Worm (Caenorhabditis elegans): Measurements from ENCODE around the gene C11E4.6.

Gene C11E4.6

DNA sequence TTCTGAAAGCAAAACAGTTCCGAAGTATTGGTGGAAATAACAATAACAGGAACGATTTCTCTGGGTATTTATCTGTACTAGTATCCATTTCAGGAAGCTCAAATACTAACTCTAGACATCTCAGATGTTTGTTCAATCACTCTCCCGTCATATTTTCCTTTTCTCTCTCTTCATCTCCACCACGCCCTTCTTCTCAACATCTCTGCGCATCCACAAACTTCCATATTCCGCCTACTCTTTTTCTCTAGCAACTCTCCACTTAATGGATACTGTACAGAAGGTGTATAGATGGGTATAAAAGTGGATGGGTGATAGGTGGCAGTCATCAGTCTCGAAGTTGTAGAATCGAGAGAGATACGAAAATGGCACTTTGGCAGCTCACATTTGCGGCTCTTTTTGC, 26.0 kb upstream of the C11E4.6 start, which contains the start of gene gpx-5:
Gene gpx-5, plus strand, starts transcription at position 336 of the 400 bp plus-strand sequence.
- TF ChIP-seq unc-39 (tag; optimal IDR thresholded peaks at IDR 0.05) (no peak), sem-2 (GFP tag; optimal IDR thresholded peaks at IDR 0.05) (no peak), mep-1 (tag; optimal IDR thresholded peaks at IDR 0.05) (no peak), flh-1 (GFP tag; optimal IDR thresholded peaks at IDR 0.05) (no peak), cnd-1 (tag; optimal IDR thresholded peaks at IDR 0.05) (no peak), ces-1 (GFP tag; optimal IDR thresholded peaks at IDR 0.05) (no peak), snpc-4 (tag; optimal IDR thresholded peaks at IDR 0.05) (no peak), ceh-83 (GFP tag; optimal IDR thresholded peaks at IDR 0.05) (no peak), ceh-39 (tag; optimal IDR thresholded peaks at IDR 0.05) (no peak), zip-8 (tag; optimal IDR thresholded peaks at IDR 0.05) (no peak), unc-120 (tag; optimal IDR thresholded peaks at IDR 0.05; ENCODE audit: poor library complexity, severe bottlenecking) (no peak), ceh-43 (GFP tag; optimal IDR thresholded peaks at IDR 0.05) (no peak)

DNA sequence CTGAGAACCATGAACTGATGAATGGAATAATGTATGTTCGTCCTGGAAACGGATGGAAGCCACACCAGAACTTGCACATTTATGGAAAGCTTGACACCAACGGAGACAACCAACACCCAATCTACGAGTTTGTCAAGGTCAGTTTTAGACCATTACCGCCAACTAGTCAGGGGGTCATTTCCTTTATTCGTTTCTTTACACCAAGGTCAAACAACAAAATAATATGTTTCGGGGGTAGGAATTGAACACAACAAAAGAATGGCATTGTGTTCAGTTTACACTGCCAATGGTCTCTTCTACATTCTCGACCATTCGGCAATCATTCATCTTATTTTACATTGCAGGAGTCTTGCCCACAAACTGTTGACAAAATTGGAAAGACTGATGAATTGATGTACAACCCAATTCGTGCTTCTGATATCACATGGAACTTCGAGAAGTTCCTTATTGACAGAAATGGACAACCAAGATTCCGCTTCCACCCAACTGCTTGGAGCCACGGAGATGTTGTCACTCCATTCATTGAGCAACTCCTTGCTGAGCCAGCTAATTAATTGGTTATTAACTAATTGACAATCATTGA, 24.7 kb upstream of the C11E4.6 start:
- TF ChIP-seq elt-1 (tag; optimal IDR thresholded peaks at IDR 0.05; ENCODE audit: borderline replicate concordance, insufficient read depth) (no peak), ham-2 (GFP tag; optimal IDR thresholded peaks at IDR 0.05) (no peak), lsy-2 (tag; optimal IDR thresholded peaks at IDR 0.05) (no peak), drap-1 (GFP tag; optimal IDR thresholded peaks at IDR 0.05) (no peak), tbx-8 (GFP tag; optimal IDR thresholded peaks at IDR 0.05) (no peak), nhr-28 (tag; optimal IDR thresholded peaks at IDR 0.05) (no peak), M03D4.4 (tag; optimal IDR thresholded peaks at IDR 0.05) (no peak), ceh-43 (GFP tag; optimal IDR thresholded peaks at IDR 0.05) (no peak), flh-1 (GFP tag; optimal IDR thresholded peaks at IDR 0.05) (no peak), nhr-237 (tag; optimal IDR thresholded peaks at IDR 0.05) (no peak), mab-5 (tag; optimal IDR thresholded peaks at IDR 0.05) (no peak), ztf-11 (tag; optimal IDR thresholded peaks at IDR 0.05) (no peak), ceh-83 (GFP tag; optimal IDR thresholded peaks at IDR 0.05) (no peak), sem-2 (GFP tag; optimal IDR thresholded peaks at IDR 0.05) (no peak), mep-1 (tag; optimal IDR thresholded peaks at IDR 0.05) (no peak), lin-13 (tag; optimal IDR thresholded peaks at IDR 0.05) (no peak)

DNA sequence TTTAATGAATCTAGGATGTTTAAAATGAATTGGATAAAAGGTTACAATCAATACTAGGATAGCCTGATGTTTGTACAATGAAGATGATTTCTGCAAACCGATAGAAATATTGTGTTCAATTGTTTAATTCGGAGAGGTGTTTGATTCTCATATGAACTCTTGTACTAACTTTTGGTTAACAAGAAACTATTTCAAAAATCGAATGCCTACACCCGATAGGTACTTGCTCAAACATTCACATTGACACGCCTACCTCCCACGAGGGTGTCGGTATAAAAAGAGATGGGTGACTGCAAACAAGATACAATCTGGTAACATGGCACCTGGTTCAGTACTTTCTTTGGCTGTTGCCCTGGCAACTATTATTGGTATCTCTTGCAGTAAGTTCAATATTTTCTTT, 22.7 kb upstream of the C11E4.6 start, which contains the start of gene gpx-3:
Gene gpx-3, plus strand, starts transcription at position 301 of the 400 bp plus-strand sequence.
- TF ChIP-seq nhr-2 (tag; optimal IDR thresholded peaks at IDR 0.05) (no peak), ceh-43 (GFP tag; optimal IDR thresholded peaks at IDR 0.05) (no peak), ces-1 (GFP tag; optimal IDR thresholded peaks at IDR 0.05) (no peak), ztf-11 (tag; optimal IDR thresholded peaks at IDR 0.05) (no peak), elt-1 (tag; optimal IDR thresholded peaks at IDR 0.05; ENCODE audit: borderline replicate concordance, insufficient read depth) (no peak), tbx-8 (GFP tag; optimal IDR thresholded peaks at IDR 0.05) (no peak), unc-39 (tag; optimal IDR thresholded peaks at IDR 0.05) (no peak), hlh-1 (tag; optimal IDR thresholded peaks at IDR 0.05) (no peak), snpc-4 (tag; optimal IDR thresholded peaks at IDR 0.05) (no peak), sem-2 (GFP tag; optimal IDR thresholded peaks at IDR 0.05) (no peak), nhr-76 (tag; optimal IDR thresholded peaks at IDR 0.05) (no peak), drap-1 (GFP tag; optimal IDR thresholded peaks at IDR 0.05) (no peak), ceh-83 (GFP tag; optimal IDR thresholded peaks at IDR 0.05) (no peak), nhr-12 (tag; optimal IDR thresholded peaks at IDR 0.05) (no peak), nhr-28 (tag; optimal IDR thresholded peaks at IDR 0.05) (no peak), pha-4 (tag; optimal IDR thresholded peaks at IDR 0.05) (no peak), nhr-237 (tag; optimal IDR thresholded peaks at IDR 0.05) (no peak)

DNA sequence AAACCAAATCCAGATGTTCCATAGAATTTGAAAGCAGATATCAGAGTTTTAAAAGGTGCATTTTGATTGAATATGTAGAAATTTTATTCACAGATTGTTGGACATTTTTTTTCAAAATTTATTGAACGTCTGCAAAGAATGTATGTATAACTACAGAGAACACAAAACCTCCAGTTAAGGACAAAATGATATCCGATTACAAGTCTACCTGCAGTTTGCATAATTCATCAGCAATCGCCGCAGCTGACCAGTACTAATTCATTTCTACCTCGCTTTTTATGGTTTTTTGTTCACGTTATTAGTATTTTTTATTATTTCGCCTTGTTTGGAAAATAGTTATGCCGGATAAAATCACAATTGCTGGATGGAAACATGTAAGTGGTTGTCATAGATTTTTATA, 21.2 kb upstream of the C11E4.6 start, which contains the start of gene del-8:
Gene del-8, plus strand, starts transcription at position 301 of the 400 bp plus-strand sequence.
- no peak for TF ChIP-seq hlh-1 (tag; optimal IDR thresholded peaks at IDR 0.05)
- TF ChIP-seq blmp-1 (tag; optimal IDR thresholded peaks at IDR 0.05): no peak
- TF ChIP-seq bed-3 (GFP tag; optimal IDR thresholded peaks at IDR 0.05): no peak
- TF ChIP-seq nhr-28 (tag; optimal IDR thresholded peaks at IDR 0.05): no peak
- no peak for TF ChIP-seq lsy-2 (tag; optimal IDR thresholded peaks at IDR 0.05)
- TF ChIP-seq lin-13 (tag; optimal IDR thresholded peaks at IDR 0.05): no peak
- TF ChIP-seq nhr-237 (tag; optimal IDR thresholded peaks at IDR 0.05): no peak
- TF ChIP-seq mab-5 (tag; optimal IDR thresholded peaks at IDR 0.05): no peak
- TF ChIP-seq sptf-1 (tag; optimal IDR thresholded peaks at IDR 0.05): no peak
- TF ChIP-seq elt-3 (tag; optimal IDR thresholded peaks at IDR 0.05): no peak
- TF ChIP-seq cnd-1 (tag; optimal IDR thresholded peaks at IDR 0.05): no peak
- TF ChIP-seq M03D4.4 (tag; optimal IDR thresholded peaks at IDR 0.05): no peak
- no peak for TF ChIP-seq mls-2 (tag; optimal IDR thresholded peaks at IDR 0.05)
- no peak for TF ChIP-seq flh-1 (GFP tag; optimal IDR thresholded peaks at IDR 0.05)
- TF ChIP-seq ceh-83 (GFP tag; optimal IDR thresholded peaks at IDR 0.05): no peak
- no peak for TF ChIP-seq nhr-2 (tag; optimal IDR thresholded peaks at IDR 0.05)

Measured in whole organism, mixed stage, embryonic.